Fruit fly (Drosophila melanogaster) whole organism, embryonic: Measurements from ENCODE around the gene form3.
A peak's percentile ranks its signal among the peaks of the same experiment; 100 is the strongest.

Source experiments
- C15 ChIP-seq: fragments of 200-800 bp; sonication (Bioruptor generic); IDR thresholded peaks from 3 replicates; pipeline ENCODE4 v1.3.6; 2022; ENCODE audit warnings: missing biosample characterization, missing genetic modification characterization
- CG1024 ChIP-seq: fragments of 200-800 bp; sonication (Bioruptor generic); IDR thresholded peaks from 2 replicates; pipeline ENCODE4 v1.3.6; 2022; ENCODE audit warnings: missing biosample characterization, missing genetic modification characterization
- CG10267 ChIP-seq: fragments of 200-800 bp; sonication (Bioruptor generic); optimal IDR thresholded peaks from 2 replicates; lab custom pipeline; 2018; ENCODE audit warnings: missing biosample characterization, mild to moderate bottlenecking, missing genetic modification characterization, moderate library complexity
- CG10979 ChIP-seq: fragments of 200-800 bp; sonication (Bioruptor generic); optimal IDR thresholded peaks from 2 replicates; lab custom pipeline; 2018; ENCODE audit warnings: missing biosample characterization, mild to moderate bottlenecking, missing genetic modification characterization, moderate library complexity
- CG11456 ChIP-seq: fragments of 200-800 bp; sonication (Bioruptor generic); IDR thresholded peaks from 3 replicates; pipeline ENCODE4 v1.3.6; 2022; ENCODE audit warnings: missing biosample characterization, missing genetic modification characterization
- CG11504 ChIP-seq: fragments of 200-800 bp; sonication (Bioruptor generic); optimal IDR thresholded peaks from 3 replicates; lab custom pipeline; 2019; ENCODE audit warnings: missing biosample characterization, mild to moderate bottlenecking, missing genetic modification characterization, moderate library complexity
- CG12104 ChIP-seq: fragments of 200-800 bp; sonication (Bioruptor generic); optimal IDR thresholded peaks from 3 replicates; lab custom pipeline; 2016; ENCODE audit warnings: missing biosample characterization, missing genetic modification characterization
- CG12769 ChIP-seq: fragments of 200-800 bp; sonication (Bioruptor generic); optimal IDR thresholded peaks from 2 replicates; lab custom pipeline; 2019; ENCODE audit warnings: missing biosample characterization, mild to moderate bottlenecking, missing genetic modification characterization, moderate library complexity
- CG14441 ChIP-seq: fragments of 200-800 bp; sonication (Bioruptor generic); IDR thresholded peaks from 2 replicates; pipeline ENCODE4 v1.3.6; 2022; ENCODE audit warnings: missing biosample characterization, missing genetic modification characterization
- CG15479 ChIP-seq: fragments of 200-800 bp; sonication (Bioruptor generic); optimal IDR thresholded peaks from 3 replicates; lab custom pipeline; 2019; ENCODE audit warnings: missing biosample characterization, mild to moderate bottlenecking, missing genetic modification characterization, moderate library complexity
- CG1832 ChIP-seq: fragments of 200-800 bp; sonication (Bioruptor generic); optimal IDR thresholded peaks from 2 replicates; lab custom pipeline; 2017; ENCODE audit warnings: missing biosample characterization, mild to moderate bottlenecking, missing genetic modification characterization, inconsistent platforms
- CG2199 ChIP-seq: fragments of 200-800 bp; sonication (Bioruptor generic); IDR thresholded peaks from 3 replicates; pipeline ENCODE4 v1.3.6; 2022; ENCODE audit warnings: missing biosample characterization, missing genetic modification characterization
- CG32772 ChIP-seq: fragments of 200-800 bp; sonication (Bioruptor generic); IDR thresholded peaks from 2 replicates; pipeline ENCODE4 v1.3.6; 2022; ENCODE audit warnings: missing biosample characterization, missing genetic modification characterization
- CG5180 ChIP-seq: fragments of 200-800 bp; sonication (Bioruptor generic); optimal IDR thresholded peaks from 3 replicates; lab custom pipeline; 2017; ENCODE audit warnings: missing biosample characterization, missing genetic modification characterization, mild to moderate bottlenecking, moderate library complexity, missing genetic modification reagents
- CG6254 ChIP-seq: fragments of 200-800 bp; sonication (Bioruptor generic); optimal IDR thresholded peaks from 3 replicates; lab custom pipeline; 2017; ENCODE audit warnings: mild to moderate bottlenecking, missing biosample characterization, missing genetic modification reagents, missing genetic modification characterization
- CG6689 ChIP-seq: fragments of 200-800 bp; sonication (Bioruptor generic); IDR thresholded peaks from 2 replicates; pipeline ENCODE4 v1.3.6; 2022; ENCODE audit warnings: missing biosample characterization, missing genetic modification characterization
- CG7928 ChIP-seq: fragments of 200-800 bp; sonication (Bioruptor generic); optimal IDR thresholded peaks from 2 replicates; lab custom pipeline; 2017; ENCODE audit warnings: missing biosample characterization, mild to moderate bottlenecking, missing genetic modification characterization
- CkIIα-i1 ChIP-seq: fragments of 200-800 bp; sonication (Bioruptor generic); IDR thresholded peaks from 2 replicates; pipeline ENCODE4 v1.3.6; 2022; ENCODE audit warnings: missing biosample characterization, missing genetic modification characterization
- Deaf1 ChIP-seq: fragments of 200-800 bp; optimal IDR thresholded peaks from 3 replicates; lab custom pipeline; 2019; ENCODE audit warnings: missing biosample characterization, mild to moderate bottlenecking, missing genetic modification characterization, moderate library complexity
- Doc3 ChIP-seq: fragments of 200-800 bp; sonication (Bioruptor generic); IDR thresholded peaks from 3 replicates; pipeline ENCODE4 v1.3.6; 2022; ENCODE audit warnings: missing biosample characterization, missing genetic modification characterization; ENCODE audit not compliant: partially characterized antibody
- Ets65A ChIP-seq: fragments of 200-800 bp; sonication (Bioruptor generic); peaks from one replicate; lab custom pipeline; 2016; ENCODE audit warnings: missing biosample characterization, missing genetic modification characterization
- Hey ChIP-seq: fragments of 200-800 bp; sonication (Bioruptor generic); optimal IDR thresholded peaks from 3 replicates; lab custom pipeline; 2018; ENCODE audit warnings: missing biosample characterization, mild to moderate bottlenecking, missing genetic modification characterization
- Hmx ChIP-seq: fragments of 200-800 bp; sonication (Bioruptor generic); optimal IDR thresholded peaks from 2 replicates; lab custom pipeline; 2016; ENCODE audit warnings: missing biosample characterization, missing genetic modification characterization
- Med ChIP-seq: fragments of 200-800 bp; sonication (Bioruptor generic); peaks from one replicate; lab custom pipeline; 2016; ENCODE audit warnings: missing biosample characterization, missing genetic modification characterization, mild to moderate bottlenecking, inconsistent platforms, moderate library complexity
- Myb ChIP-seq: fragments of 200-800 bp; sonication (Bioruptor generic); optimal IDR thresholded peaks from 2 replicates; lab custom pipeline; 2016; ENCODE audit warnings: missing biosample characterization, missing genetic modification characterization
- Oaz ChIP-seq: fragments of 200-800 bp; sonication (Bioruptor generic); IDR thresholded peaks from 2 replicates; pipeline ENCODE4 v1.3.6; 2022; ENCODE audit warnings: missing biosample characterization, missing genetic modification characterization
- Sox100B ChIP-seq: fragments of 200-800 bp; sonication (Bioruptor generic); optimal IDR thresholded peaks from 3 replicates; lab custom pipeline; 2018; ENCODE audit warnings: missing biosample characterization, mild to moderate bottlenecking, missing genetic modification characterization
- Trl ChIP-seq, 3 experiments: fragments of >200 bp in 2 of 3; fragments of 200-800 bp in 1 of 3; sonication (Bioruptor generic) in 1 of 3; optimal IDR thresholded peaks; 2 replicates in 1 of 3; 3 replicates in 2 of 3; lab custom pipeline; 2016 to 2017; ENCODE audit warnings: missing biosample characterization in 1 of 3, missing genetic modification characterization in 1 of 3
- abd-A ChIP-seq: fragments of 200-800 bp; sonication (Bioruptor generic); optimal IDR thresholded peaks from 3 replicates; lab custom pipeline; 2019; ENCODE audit warnings: missing biosample characterization, mild to moderate bottlenecking, missing genetic modification characterization, moderate library complexity
- az2 ChIP-seq: fragments of 200-800 bp; sonication (Bioruptor generic); optimal IDR thresholded peaks from 3 replicates; lab custom pipeline; 2016; ENCODE audit warnings: missing biosample characterization, missing genetic modification characterization
- cato ChIP-seq: fragments of 200-800 bp; sonication (Bioruptor generic); optimal IDR thresholded peaks from 2 replicates; lab custom pipeline; 2016; ENCODE audit warnings: missing biosample characterization, missing genetic modification characterization, borderline replicate concordance
- da ChIP-seq: fragments of 200-800 bp; sonication (Bioruptor generic); optimal IDR thresholded peaks from 2 replicates; lab custom pipeline; 2016; ENCODE audit warnings: missing biosample characterization, missing genetic modification characterization
- dan ChIP-seq: fragments of 200-800 bp; sonication (Bioruptor generic); IDR thresholded peaks from 2 replicates; pipeline ENCODE4 v1.3.6; 2022; ENCODE audit warnings: missing biosample characterization, missing genetic modification characterization
- ewg ChIP-seq: fragments of 200-800 bp; sonication (Bioruptor generic); optimal IDR thresholded peaks from 3 replicates; lab custom pipeline; 2017; ENCODE audit warnings: mild to moderate bottlenecking, missing biosample characterization, missing genetic modification reagents, missing genetic modification characterization
- mirr ChIP-seq: fragments of 200-800 bp; sonication (Bioruptor generic); optimal IDR thresholded peaks from 3 replicates; lab custom pipeline; 2018; ENCODE audit warnings: missing biosample characterization, mild to moderate bottlenecking, missing genetic modification characterization
- oc ChIP-seq: fragments of 200-800 bp; sonication (Bioruptor generic); optimal IDR thresholded peaks from 2 replicates; lab custom pipeline; 2018; ENCODE audit warnings: missing biosample characterization, mild to moderate bottlenecking, missing genetic modification characterization, moderate library complexity
- rib ChIP-seq: fragments of 200-800 bp; sonication (Bioruptor generic); IDR thresholded peaks from 2 replicates; pipeline ENCODE4 v1.3.6; 2022; ENCODE audit warnings: missing biosample characterization, missing genetic modification characterization
- sd ChIP-seq: fragments of 200-800 bp; sonication (Bioruptor generic); optimal IDR thresholded peaks from 3 replicates; lab custom pipeline; 2018; ENCODE audit warnings: missing biosample characterization, mild to moderate bottlenecking, missing genetic modification characterization, moderate library complexity
- sens ChIP-seq: fragments of 200-800 bp; sonication (Bioruptor generic); peaks from one replicate; lab custom pipeline; 2016; ENCODE audit warnings: missing biosample characterization, missing genetic modification characterization
- sna ChIP-seq: fragments of 200-800 bp; sonication (Bioruptor generic); IDR thresholded peaks from 2 replicates; pipeline ENCODE4 v1.3.6; 2022; ENCODE audit warnings: missing biosample characterization, missing genetic modification characterization; ENCODE audit not compliant: partially characterized antibody
- tap ChIP-seq: fragments of 200-800 bp; optimal IDR thresholded peaks from 3 replicates; lab custom pipeline; 2019; ENCODE audit warnings: missing biosample characterization, mild to moderate bottlenecking, missing genetic modification characterization, moderate library complexity
- vfl ChIP-seq: fragments of 200-800 bp; sonication (Bioruptor generic); optimal IDR thresholded peaks from 2 replicates; lab custom pipeline; 2016; ENCODE audit warnings: missing biosample characterization, missing genetic modification characterization
- vnd ChIP-seq: fragments of 200-800 bp; sonication (Bioruptor generic); IDR thresholded peaks from 3 replicates; pipeline ENCODE4 v1.3.6; 2022; ENCODE audit warnings: missing biosample characterization, missing genetic modification characterization; ENCODE audit not compliant: partially characterized antibody
- vvl ChIP-seq: fragments of 200-800 bp; sonication (Bioruptor generic); IDR thresholded peaks from 2 replicates; pipeline ENCODE4 v1.3.6; 2022; ENCODE audit warnings: missing biosample characterization, missing genetic modification characterization
- wek ChIP-seq: fragments of 200-800 bp; sonication (Bioruptor generic); optimal IDR thresholded peaks from 3 replicates; lab custom pipeline; 2018; ENCODE audit warnings: missing biosample characterization, mild to moderate bottlenecking, missing genetic modification characterization, moderate library complexity

form3 gene

DNA sequence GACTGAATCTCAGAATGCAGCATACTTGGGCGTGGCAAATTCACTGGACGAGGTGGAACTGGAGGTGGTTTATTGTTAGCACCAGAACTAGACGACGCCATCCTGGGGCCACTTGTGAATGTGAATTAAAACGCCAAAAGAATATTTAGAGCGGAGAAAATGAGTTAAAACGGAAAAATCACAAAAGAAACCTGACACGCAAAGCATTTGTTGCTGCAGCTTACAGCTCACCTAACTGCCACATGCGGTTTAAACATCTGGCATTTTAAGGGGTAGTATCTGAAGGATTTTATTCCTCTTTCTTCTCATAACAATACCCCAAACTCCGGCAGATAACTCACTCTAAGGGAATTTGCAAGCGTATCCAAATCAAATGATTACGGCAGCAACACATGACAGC lies 19.5 kb upstream of the form3 start, which contains the start of gene CG34030:
CG34030 (minus strand) TSS at position 101 of the 400 bp plus-strand sequence.
- TF ChIP-seq C15 (no peak), CG1024 (no peak), CG5180 (GFP tag; lab: Kevin White, UChicago) (no peak), Oaz (GFP tag; lab: Robert Waterston, UW) (no peak), wek (GFP tag; lab: Kevin White, UChicago) (no peak), Sox100B (no peak), mirr (GFP tag; lab: Kevin White, UChicago) (no peak), CG15479 (GFP tag; lab: Kevin White, UChicago) (no peak), Doc3 (GFP tag; lab: Robert Waterston, UW) (no peak), CG7928 (GFP tag; lab: Kevin White, UChicago) (no peak), da (GFP tag; lab: Kevin White, UChicago) (no peak), Hmx (GFP tag; lab: Kevin White, UChicago) (no peak), CG11456 (GFP tag; lab: Robert Waterston, UW) (no peak), CkIIα-i1 (GFP tag; lab: Robert Waterston, UW) (no peak), vvl (GFP tag; lab: Robert Waterston, UW) (no peak)

- TF ChIP-seq Trl (optimal IDR thresholded peaks at IDR 0.05; lab: Kevin White, UChicago) (peak; percentile 9 to 18), Trl (GFP tag; optimal IDR thresholded peaks at IDR 0.05; lab: Kevin White, UChicago) (no peak), Med (GFP tag; lab: Kevin White, UChicago) (peak; percentile 66), ewg (peak; percentile 71), vfl (no peak), CG6689 (GFP tag; lab: Robert Waterston, UW) (no peak), CG11456 (GFP tag; lab: Robert Waterston, UW) (0 out of 3 replicates have a peak, but pooled peaks have one; percentile 39), dan (no peak), abd-A (tag; lab: Kevin White, UChicago) (peak; percentile 35), Deaf1 (tag; lab: Kevin White, UChicago) (peak; percentile 78), sna (GFP tag; lab: Robert Waterston, UW) (no peak)
- TF ChIP-seq, all 482 proteins: peak for 6
Measured at dm6 chr3L:7077258-7077657, 17.4 kb upstream of the form3 start, which contains the start of gene CG8641. CG8641 (minus strand) TSS chr3L:7077462.

dm6 chr3L:7082168-7082567 lies 12.4 kb upstream of the form3 start:
- peak; percentile 92; the same call in 2 of the 3 replicates for TF ChIP-seq CG2199
- TF ChIP-seq Hey (tag; lab: Kevin White, UChicago): no peak
- TF ChIP-seq, all 482 proteins: peak for 1

DNA sequence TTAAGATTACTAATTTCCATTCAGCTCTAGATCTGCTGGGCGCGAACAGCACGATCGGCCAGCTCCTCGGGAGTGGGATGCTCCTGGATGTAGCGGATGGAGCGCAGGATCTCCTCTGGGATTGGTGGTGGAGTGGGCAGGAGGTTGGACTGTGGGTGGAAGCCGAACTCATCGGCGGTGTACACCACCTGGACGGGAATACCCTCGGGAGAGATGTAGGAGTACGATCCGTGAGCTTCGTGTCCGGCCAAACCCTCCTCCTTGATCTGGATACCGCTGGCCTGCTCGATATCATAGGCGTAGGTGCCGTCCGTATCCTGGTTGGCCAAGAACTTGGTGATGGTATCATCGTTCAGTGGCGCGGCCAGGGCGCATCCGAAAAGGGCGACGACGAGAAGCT lies 8.5 kb upstream of the form3 start:
- TF ChIP-seq rib (GFP tag; lab: Robert Waterston, UW) (no peak), cato (GFP tag; lab: Kevin White, UChicago) (no peak), CG1832 (GFP tag; lab: Kevin White, UChicago) (no peak), CG12104 (GFP tag; lab: Kevin White, UChicago) (no peak), Ets65A (GFP tag; lab: Kevin White, UChicago) (peak; percentile 67), CG14441 (GFP tag; lab: Robert Waterston, UW) (0 out of 2 replicates have a peak, but pooled peaks have one; percentile 19), CG12769 (tag; lab: Kevin White, UChicago) (peak; percentile 72)

DNA sequence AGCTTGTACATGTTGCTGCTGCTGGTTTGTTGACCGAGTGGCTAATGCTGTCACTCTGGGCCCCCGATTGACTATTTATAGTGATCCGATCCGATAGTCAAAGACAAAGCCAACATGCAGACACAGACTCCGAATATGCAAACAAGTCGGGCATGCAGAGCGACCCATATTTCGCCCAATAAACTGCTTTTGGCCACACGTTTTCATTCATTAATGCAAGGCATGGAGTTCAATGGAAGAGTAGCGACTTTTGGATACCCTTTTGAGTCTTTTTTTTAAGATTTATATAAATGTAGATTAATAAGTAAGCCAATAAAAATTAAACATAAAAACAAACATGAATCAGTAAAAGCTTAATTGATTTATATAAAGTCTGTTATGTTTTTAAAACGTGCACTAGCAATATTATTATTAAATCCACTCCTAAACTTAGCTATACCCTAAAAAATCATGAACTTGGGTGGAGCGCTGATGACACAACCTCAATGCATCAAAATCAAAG lies 8.0 kb upstream of the form3 start, which contains the start of gene Cpr65Ea:
Cpr65Ea (minus strand) TSS at position 51 of the 502 bp plus-strand sequence.
- TF ChIP-seq az2 (GFP tag; lab: Kevin White, UChicago) (no peak), CG11504 (tag; lab: Kevin White, UChicago) (peak; percentile 68), CG10979 (tag; lab: Kevin White, UChicago) (no peak), CG6254 (GFP tag; lab: Kevin White, UChicago) (no peak), tap (tag; lab: Kevin White, UChicago) (peak; percentile 33), oc (tag; lab: Kevin White, UChicago) (no peak), vnd (GFP tag; lab: Robert Waterston, UW) (no peak), sens (GFP tag; lab: Kevin White, UChicago) (peak; percentile 43), CG32772 (GFP tag; lab: Robert Waterston, UW) (no peak), sd (tag; lab: Kevin White, UChicago) (no peak), Myb (GFP tag; lab: Kevin White, UChicago) (no peak), CG10267 (tag; lab: Kevin White, UChicago) (no peak)
